Fruit fly (Drosophila melanogaster): ENCODE measurements around the gene CG44521.
A peak's percentile ranks its signal among the peaks of the same experiment; 100 is the strongest.

CG44521 gene

dm6 chr3L:5749616-5750336 lies 36.6 kb downstream of the CG44521 start (continued):
- TF ChIP-seq dpn (GFP tag; optimal IDR thresholded peaks at IDR 0.05): peak in 1 of 2 experiments; percentile 26
- no peak for TF ChIP-seq CG11398 (GFP tag; optimal IDR thresholded peaks at IDR 0.05)
- peak; percentile 98 for TF ChIP-seq Dp (GFP tag; optimal IDR thresholded peaks at IDR 0.05)

dm6 chr3L:5751417-5751739 lies 38.2 kb downstream of the CG44521 start:
- TF ChIP-seq CG4328 (GFP tag; optimal IDR thresholded peaks at IDR 0.05) (peak; percentile 67), Taf1 (GFP tag; IDR thresholded peaks at IDR 0.05) (no peak), Dref (GFP tag; IDR thresholded peaks at IDR 0.05) (no peak), insv (GFP tag; optimal IDR thresholded peaks at IDR 0.05) (peak in 1 of 2 experiments; percentile 17), cwo (GFP tag; optimal IDR thresholded peaks at IDR 0.05) (peak; percentile 49), sug (tag; optimal IDR thresholded peaks at IDR 0.05) (peak; percentile 51), Pdp1 (GFP tag; optimal IDR thresholded peaks at IDR 0.05) (peak in 1 of 2 experiments; percentile 99), eyg (GFP tag; optimal IDR thresholded peaks at IDR 0.05) (no peak)

- TF ChIP-seq vnd (GFP tag; IDR thresholded peaks at IDR 0.05; ENCODE audit: partially characterized antibody) (peak; percentile 99), Pdp1 (GFP tag; optimal IDR thresholded peaks at IDR 0.05) (peak in 1 of 2 experiments; percentile 59), Spps (tag; optimal IDR thresholded peaks at IDR 0.05) (no peak), CG4730 (GFP tag; IDR thresholded peaks at IDR 0.05) (no peak), Ssrp (tag; optimal IDR thresholded peaks at IDR 0.05) (peak; percentile 9), Vsx1 (GFP tag; optimal IDR thresholded peaks at IDR 0.05) (peak; percentile 4), mam (GFP tag; optimal IDR thresholded peaks at IDR 0.05) (peak; percentile 6), slp2 (GFP tag; optimal IDR thresholded peaks at IDR 0.05) (no peak), CG12744 (GFP tag; optimal IDR thresholded peaks at IDR 0.05) (no peak), CG7556 (GFP tag; optimal IDR thresholded peaks at IDR 0.05) (peak; percentile 35), grau (tag; optimal IDR thresholded peaks at IDR 0.05) (peak; percentile 15), Antp (GFP tag; optimal IDR thresholded peaks at IDR 0.05) (no peak), CG4424 (GFP tag; optimal IDR thresholded peaks at IDR 0.05) (no peak), CG10147 (GFP tag; optimal IDR thresholded peaks at IDR 0.05) (peak; percentile 34), Xbp1 (GFP tag; optimal IDR thresholded peaks at IDR 0.05) (no peak), CG14667 (GFP tag; IDR thresholded peaks at IDR 0.05) (no peak), dan (GFP tag; IDR thresholded peaks at IDR 0.05) (no peak), tap (tag; optimal IDR thresholded peaks at IDR 0.05) (no peak), eyg (GFP tag; optimal IDR thresholded peaks at IDR 0.05) (no peak), Dfd (GFP tag; optimal IDR thresholded peaks at IDR 0.05) (no peak), dimm (GFP tag; IDR thresholded peaks at IDR 0.05) (no peak), mld (GFP tag; IDR thresholded peaks at IDR 0.05; ENCODE audit: partially characterized antibody) (peak; percentile 95), sim (GFP tag; IDR thresholded peaks at IDR 0.05) (no peak), CG10979 (tag; optimal IDR thresholded peaks at IDR 0.05) (peak; percentile 27), CG2129 (GFP tag; IDR thresholded peaks at IDR 0.05; ENCODE audit: partially characterized antibody) (peak; percentile 99), Sox102F (GFP tag; optimal IDR thresholded peaks at IDR 0.05) (no peak), Jarid2 (GFP tag; optimal IDR thresholded peaks at IDR 0.05) (peak; percentile 78), vvl (GFP tag; IDR thresholded peaks at IDR 0.05) (peak; percentile 50), abd-A (tag; optimal IDR thresholded peaks at IDR 0.05) (peak; percentile 51), yki (optimal IDR thresholded peaks at IDR 0.05) (no peak), Bgb (GFP tag; IDR thresholded peaks at IDR 0.05; ENCODE audit: partially characterized antibody) (peak; percentile 98), stc (GFP tag; IDR thresholded peaks at IDR 0.05) (no peak), CG31441 (GFP tag; IDR thresholded peaks at IDR 0.05) (no peak), CG14441 (GFP tag; IDR thresholded peaks at IDR 0.05) (no peak), hkb (optimal IDR thresholded peaks at IDR 0.05) (no peak), hkb (GFP tag; IDR thresholded peaks at IDR 0.05) (no peak)
These were observed 38.8 kb downstream of the CG44521 start, which contains the start of gene DnaJ-1 for dm6 chr3L:5751740-5752579. Gene DnaJ-1, minus strand, starts transcription at chr3L:5752189.

Measured in whole organism, embryonic.